Worm (Caenorhabditis elegans): Measurements from ENCODE around the gene T04B8.1.

DNA sequence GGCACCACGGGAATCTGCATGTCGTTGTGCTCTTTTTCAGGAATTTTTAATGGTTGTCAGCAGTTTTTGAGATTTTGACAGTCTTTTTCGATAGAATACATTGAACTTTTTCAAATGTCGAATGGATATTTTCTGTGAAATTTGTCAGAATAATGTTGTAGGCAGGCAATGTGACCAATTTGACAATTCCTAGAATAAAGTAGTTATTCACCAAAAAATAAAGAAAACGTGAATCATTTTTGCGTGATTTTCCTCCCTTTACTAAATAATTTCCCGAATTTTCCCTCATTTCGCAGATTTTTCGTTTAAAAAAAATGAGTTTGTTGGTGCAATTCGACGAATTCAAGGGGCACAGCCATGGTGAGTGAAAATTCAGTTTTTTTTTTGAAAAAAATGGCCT lies 25.3 kb upstream of the T04B8.1 start, which contains the start of gene W04H10.1:
- TF ChIP-seq rcor-1 (GFP tag; IDR thresholded peaks at IDR 0.05) (no peak), unc-130 (GFP tag; optimal IDR thresholded peaks at IDR 0.05) (no peak)

Data from whole organism, young adult.